Worm (Caenorhabditis elegans): ENCODE measurements around the gene flp-6.

Gene flp-6

DNA sequence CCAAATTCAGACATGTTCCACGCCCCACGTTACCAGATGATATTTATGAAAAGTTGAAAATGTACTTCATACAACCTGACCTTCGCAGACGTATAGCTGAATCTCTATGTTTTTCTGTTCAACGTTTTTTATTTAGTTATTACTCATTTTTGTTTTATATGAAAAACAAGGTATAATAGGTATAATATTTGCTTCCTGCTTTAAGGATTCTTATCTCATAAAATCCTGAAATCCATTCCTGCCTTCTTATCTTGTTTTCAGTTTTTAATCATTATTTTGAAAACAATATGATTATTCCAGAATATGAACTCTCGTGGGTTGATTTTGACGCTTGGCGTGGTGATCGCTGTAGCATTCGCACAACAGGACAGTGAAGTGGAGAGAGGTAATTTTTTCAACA lies at the start of gene flp-6:
Gene flp-6, plus strand, starts transcription at position 301 of the 400 bp plus-strand sequence.
- TF ChIP-seq lin-15B (tag; optimal IDR thresholded peaks at IDR 0.05): no peak
- TF ChIP-seq F44E2.7 (GFP tag; IDR thresholded peaks at IDR 0.05): no peak
- no peak for TF ChIP-seq zip-11 (GFP tag; IDR thresholded peaks at IDR 0.05)
- no peak for TF ChIP-seq lin-29 (GFP tag; IDR thresholded peaks at IDR 0.05)
- no peak for TF ChIP-seq nhr-25 (tag; optimal IDR thresholded peaks at IDR 0.05; ENCODE audit: borderline replicate concordance, insufficient read depth)
- no peak for TF ChIP-seq egl-43 (GFP tag; IDR thresholded peaks at IDR 0.05)
- TF ChIP-seq daf-8 (GFP tag; IDR thresholded peaks at IDR 0.05): no peak
- no peak for TF ChIP-seq zfp-2 (tag; optimal IDR thresholded peaks at IDR 0.05)
- TF ChIP-seq ZK546.5 (tag; optimal IDR thresholded peaks at IDR 0.05): no peak
- TF ChIP-seq spr-1 (tag; optimal IDR thresholded peaks at IDR 0.05): no peak
- TF ChIP-seq dmd-6 (GFP tag; IDR thresholded peaks at IDR 0.05): no peak
- TF ChIP-seq snpc-1.2 (GFP tag; IDR thresholded peaks at IDR 0.05): no peak
- no peak for TF ChIP-seq ceh-20 (GFP tag; IDR thresholded peaks at IDR 0.05)
- no peak for TF ChIP-seq saeg-2 (GFP tag; IDR thresholded peaks at IDR 0.05)
- no peak for TF ChIP-seq nhr-76 (tag; optimal IDR thresholded peaks at IDR 0.05)
- TF ChIP-seq arid-1 (GFP tag; conservative IDR thresholded peaks at IDR 0.05): no peak
- no peak for TF ChIP-seq gei-8 (GFP tag; optimal IDR thresholded peaks at IDR 0.05)
- no peak for TF ChIP-seq ceh-28 (tag; optimal IDR thresholded peaks at IDR 0.05)
- no peak for TF ChIP-seq php-3 (GFP tag; IDR thresholded peaks at IDR 0.05)
- TF ChIP-seq pqm-1 (tag; optimal IDR thresholded peaks at IDR 0.05): no peak

DNA sequence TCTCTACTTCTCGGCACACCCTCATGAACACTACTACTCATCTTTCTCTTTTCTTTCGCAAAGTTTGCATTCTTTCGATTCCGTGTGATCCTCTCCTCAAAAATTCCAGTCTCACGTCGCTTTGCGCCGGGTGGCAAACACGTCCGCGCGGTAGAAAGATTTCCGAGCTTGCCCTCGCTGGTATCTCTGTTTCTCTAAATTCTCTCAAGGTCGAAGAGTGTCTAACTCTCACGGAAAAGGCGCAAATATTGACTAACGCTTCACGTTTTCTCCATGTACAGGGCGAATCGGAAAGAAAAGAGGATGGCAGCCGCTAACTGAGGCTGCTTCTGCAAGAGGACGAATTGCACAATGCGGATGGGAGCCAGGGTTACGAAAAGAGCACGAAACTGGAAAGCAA lies 49.0 kb upstream of the flp-6 start:
- peak; percentile 25; the same call in 1 of the 2 replicates for TF ChIP-seq set-16 (GFP tag; IDR thresholded peaks at IDR 0.05)
- peak; percentile 44; the same call in 1 of the 2 replicates for TF ChIP-seq madf-9 (GFP tag; conservative IDR thresholded peaks at IDR 0.05)
- no peak for TF ChIP-seq Y48G9A.11 (GFP tag; IDR thresholded peaks at IDR 0.05)
- no peak for TF ChIP-seq nhr-25 (tag; optimal IDR thresholded peaks at IDR 0.05; ENCODE audit: borderline replicate concordance, insufficient read depth)
- TF ChIP-seq aha-1 (tag): peak; percentile 81
- peak; percentile 12 for TF ChIP-seq mes-2 (tag; optimal IDR thresholded peaks at IDR 0.05; ENCODE audit: poor library complexity, severe bottlenecking)
- TF ChIP-seq lin-38 (GFP tag; IDR thresholded peaks at IDR 0.05): no peak

DNA sequence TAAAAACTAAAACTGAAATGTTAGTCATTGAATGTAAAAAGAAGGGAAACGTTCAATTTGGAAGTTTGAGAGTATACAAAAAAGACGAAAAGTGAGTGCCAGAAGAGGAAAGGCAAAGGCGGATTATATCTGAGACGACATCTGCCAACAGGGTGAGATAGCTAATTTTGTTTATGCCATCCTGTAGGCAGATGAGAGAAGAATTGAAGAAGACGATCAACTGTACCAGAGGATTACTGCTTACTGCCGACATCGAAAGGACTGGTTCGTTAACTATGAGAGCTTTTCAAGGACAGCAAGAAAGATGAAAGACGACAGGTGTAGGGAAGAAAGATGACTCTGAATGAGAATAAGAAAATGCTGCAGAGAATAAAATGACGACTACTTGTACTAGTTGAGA lies 48.2 kb upstream of the flp-6 start:
- TF ChIP-seq dve-1 (tag; optimal IDR thresholded peaks at IDR 0.05; ENCODE audit: insufficient read depth) (no peak), Y75B8A.6 (GFP tag; IDR thresholded peaks at IDR 0.05) (no peak), mdt-29 (GFP tag; IDR thresholded peaks at IDR 0.05) (no peak), aha-1 (tag) (no peak), lin-1 (GFP tag; IDR thresholded peaks at IDR 0.05) (no peak), lsy-2 (tag; optimal IDR thresholded peaks at IDR 0.05) (no peak), ctbp-1 (GFP tag; IDR thresholded peaks at IDR 0.05) (no peak), ztf-11 (tag; optimal IDR thresholded peaks at IDR 0.05) (no peak), fkh-10 (GFP tag; optimal IDR thresholded peaks at IDR 0.05) (no peak)

DNA sequence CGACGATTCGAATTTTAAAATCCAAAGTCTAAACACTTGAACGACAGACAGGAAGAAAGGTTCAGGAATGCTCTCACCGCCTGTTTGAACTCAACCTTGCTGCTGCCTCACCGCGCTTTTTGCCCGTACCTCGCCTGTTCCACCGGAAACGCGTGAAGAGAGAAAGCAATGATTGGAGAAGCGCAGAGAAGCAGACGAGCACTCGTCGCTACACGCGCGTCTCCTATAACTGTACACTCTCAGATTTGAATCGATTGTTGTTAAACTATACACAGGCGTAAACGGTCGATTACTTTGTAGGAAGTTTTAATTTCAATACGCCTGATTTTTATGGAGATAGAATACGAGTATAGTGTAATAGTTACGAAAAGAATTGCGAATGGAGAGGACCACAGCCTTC lies 47.3 kb upstream of the flp-6 start:
- peak; percentile 57 for TF ChIP-seq dve-1 (tag; optimal IDR thresholded peaks at IDR 0.05; ENCODE audit: insufficient read depth)
- no peak for TF ChIP-seq mxl-2 (GFP tag; conservative IDR thresholded peaks at IDR 0.05)
- TF ChIP-seq nhr-28 (tag; optimal IDR thresholded peaks at IDR 0.05): peak; percentile 72
- no peak for TF ChIP-seq aly-2 (tag; optimal IDR thresholded peaks at IDR 0.05)
- no peak for TF ChIP-seq ces-1 (GFP tag; optimal IDR thresholded peaks at IDR 0.05)
- no peak for TF ChIP-seq madf-5 (GFP tag; IDR thresholded peaks at IDR 0.05)
- no peak for TF ChIP-seq dpl-1 (GFP tag; optimal IDR thresholded peaks at IDR 0.05)
- TF ChIP-seq lsy-2 (tag; optimal IDR thresholded peaks at IDR 0.05): peak in 1 of 2 experiments; percentile 9
- TF ChIP-seq hlh-30 (tag; optimal IDR thresholded peaks at IDR 0.05; ENCODE audit: insufficient read depth): peak; percentile 59
- no peak for TF ChIP-seq nhr-237 (tag; optimal IDR thresholded peaks at IDR 0.05)
- TF ChIP-seq ZK337.2 (GFP tag; IDR thresholded peaks at IDR 0.05): no peak
- no peak for TF ChIP-seq T26A8.4 (GFP tag; IDR thresholded peaks at IDR 0.05)
- TF ChIP-seq ctbp-1 (GFP tag; IDR thresholded peaks at IDR 0.05): no peak
- TF ChIP-seq mep-1 (tag; optimal IDR thresholded peaks at IDR 0.05): peak; percentile 37
- TF ChIP-seq nhr-77 (tag; optimal IDR thresholded peaks at IDR 0.05): no peak
- TF ChIP-seq nhr-11 (tag; optimal IDR thresholded peaks at IDR 0.05): no peak
- TF ChIP-seq arid-1 (GFP tag; conservative IDR thresholded peaks at IDR 0.05): no peak
- TF ChIP-seq mdl-1 (tag; optimal IDR thresholded peaks at IDR 0.05): peak; percentile 38 to 69
- TF ChIP-seq aha-1 (tag): peak; percentile 97
